Worm (Caenorhabditis elegans) whole organism, early embryonic: ENCODE measurements around the gene cdr-3.

Experiments
- F13C5.2 ChIP-seq: sonication (generic microtip); optimal IDR thresholded peaks from 2 replicates; lab custom pipeline; 2017; ENCODE audit warnings: mild to moderate bottlenecking, missing genetic modification characterization, inconsistent platforms, missing compliant biosample characterization
- aly-1 ChIP-seq: sonication (generic microtip); optimal IDR thresholded peaks from 2 replicates; lab custom pipeline; 2016; ENCODE audit warnings: missing genetic modification characterization, missing compliant biosample characterization
- ama-1 ChIP-seq: fragments of 150-350 bp; optimal IDR thresholded peaks from 2 replicates; lab custom pipeline; 2014
- ceh-13 ChIP-seq: fragments of 200-800 bp; sonication (Bioruptor generic); optimal IDR thresholded peaks from 2 replicates; lab custom pipeline; 2018; ENCODE audit warnings: mild to moderate bottlenecking, missing genetic modification characterization, missing compliant biosample characterization
- ets-7 ChIP-seq: sonication (generic microtip); optimal IDR thresholded peaks from 2 replicates; lab custom pipeline; 2016; ENCODE audit warnings: missing genotype, missing genetic modification characterization, missing compliant biosample characterization
- hmbx-1 ChIP-seq: sonication (generic microtip); optimal IDR thresholded peaks from 2 replicates; lab custom pipeline; 2016; ENCODE audit warnings: mild to moderate bottlenecking, missing genetic modification characterization, missing compliant biosample characterization

- no peak for TF ChIP-seq F13C5.2
- TF ChIP-seq aly-1 (tag; lab: Kevin White, UChicago), result no peak
- TF ChIP-seq ama-1 (lab: Kevin White, UChicago), result no peak
- no peak for TF ChIP-seq hmbx-1 (tag; lab: Kevin White, UChicago)
- no peak for TF ChIP-seq ceh-13 (GFP tag; lab: Kevin White, UChicago)
- TF ChIP-seq ets-7 (tag; lab: Kevin White, UChicago), result no peak
These were observed 21.5 kb downstream of the cdr-3 start, which contains the start of gene twk-14 for ce11 chrV:12395699-12396098.
